Fruit fly (Drosophila melanogaster) S2 (cell line): ENCODE data around the gene CG43725.

ENCODE experiments used
- CG8478 ChIP-seq: fragments of >200 bp; optimal IDR thresholded peaks from 2 replicates; lab custom pipeline; 2018
- CTCF ChIP-seq, 2 experiments: fragments of >200 bp; optimal IDR thresholded peaks; 2 replicates each; lab custom pipeline; 2018

dm6 chr2L:11057333-11058110 lies 17.8 kb upstream of the CG43725 start:
- TF ChIP-seq CTCF (optimal IDR thresholded peaks at IDR 0.05; lab: Kevin White, UChicago) (no peak), CG8478 (lab: Kevin White, UChicago) (no peak)
